Fruit fly (Drosophila melanogaster) whole organism, embryonic: Measurements from ENCODE around the gene CG5254.

ENCODE experiments used
- Abd-B ChIP-seq: fragments of 200-800 bp; sonication (Bioruptor generic); optimal IDR thresholded peaks from 2 replicates; lab custom pipeline; 2018; ENCODE audit warnings: missing biosample characterization, mild to moderate bottlenecking, missing genetic modification characterization, moderate library complexity
- Bteb2 ChIP-seq: fragments of 200-800 bp; sonication (Bioruptor generic); optimal IDR thresholded peaks from 2 replicates; lab custom pipeline; 2016; ENCODE audit warnings: missing biosample characterization, missing genetic modification characterization
- CG10462 ChIP-seq: fragments of 200-800 bp; sonication (Bioruptor generic); optimal IDR thresholded peaks from 2 replicates; lab custom pipeline; 2016; ENCODE audit warnings: missing biosample characterization, missing genetic modification characterization
- CG10979 ChIP-seq: fragments of 200-800 bp; sonication (Bioruptor generic); optimal IDR thresholded peaks from 2 replicates; lab custom pipeline; 2018; ENCODE audit warnings: missing biosample characterization, mild to moderate bottlenecking, missing genetic modification characterization, moderate library complexity
- CG11093 ChIP-seq: fragments of 200-800 bp; sonication (Bioruptor generic); IDR thresholded peaks from 3 replicates; pipeline ENCODE4 v1.3.6; 2022; ENCODE audit warnings: missing biosample characterization, missing genetic modification characterization
- CG15601 ChIP-seq: fragments of 200-800 bp; sonication (Bioruptor generic); optimal IDR thresholded peaks from 3 replicates; lab custom pipeline; 2019; ENCODE audit warnings: missing biosample characterization, mild to moderate bottlenecking, missing genetic modification characterization, moderate library complexity
- CG17829 ChIP-seq: fragments of 200-800 bp; optimal IDR thresholded peaks from 2 replicates; lab custom pipeline; 2019; ENCODE audit warnings: missing biosample characterization, mild to moderate bottlenecking, missing genetic modification characterization, moderate library complexity
- CG1792 ChIP-seq: fragments of 200-800 bp; sonication (Bioruptor generic); optimal IDR thresholded peaks from 2 replicates; lab custom pipeline; 2016; ENCODE audit warnings: missing biosample characterization, missing genetic modification characterization
- CG18011 ChIP-seq: fragments of 200-800 bp; sonication (Bioruptor generic); optimal IDR thresholded peaks from 2 replicates; lab custom pipeline; 2017; ENCODE audit warnings: missing biosample characterization, missing genetic modification characterization, mild to moderate bottlenecking, moderate library complexity, missing genotype
- CG30020 ChIP-seq: fragments of 200-800 bp; optimal IDR thresholded peaks from 2 replicates; lab custom pipeline; 2019; ENCODE audit warnings: missing biosample characterization, mild to moderate bottlenecking, missing genetic modification characterization, moderate library complexity
- CG34224 ChIP-seq: fragments of 200-800 bp; sonication (Bioruptor generic); IDR thresholded peaks from 3 replicates; pipeline ENCODE4 v1.3.6; 2022; ENCODE audit warnings: missing biosample characterization, missing genetic modification characterization; ENCODE audit not compliant: partially characterized antibody
- CG5953 ChIP-seq: fragments of 200-800 bp; sonication (Bioruptor generic); IDR thresholded peaks from 2 replicates; pipeline ENCODE4 v1.3.6; 2022; ENCODE audit warnings: missing biosample characterization, missing genetic modification characterization
- CG6272 ChIP-seq: fragments of 200-800 bp; sonication (Bioruptor generic); IDR thresholded peaks from 2 replicates; pipeline ENCODE4 v1.3.6; 2022; ENCODE audit warnings: missing biosample characterization, missing genetic modification characterization
- CG6683 ChIP-seq: fragments of 200-800 bp; sonication (Bioruptor generic); optimal IDR thresholded peaks from 2 replicates; lab custom pipeline; 2017; ENCODE audit warnings: missing biosample characterization, mild to moderate bottlenecking, missing genetic modification characterization, missing genetic modification reagents
- CG7745 ChIP-seq: fragments of 200-800 bp; sonication (Bioruptor generic); optimal IDR thresholded peaks from 2 replicates; lab custom pipeline; 2018; ENCODE audit warnings: missing biosample characterization, mild to moderate bottlenecking, missing genetic modification characterization, moderate library complexity
- CG7963 ChIP-seq: fragments of 200-800 bp; sonication (Bioruptor generic); IDR thresholded peaks from 3 replicates; pipeline ENCODE4 v1.3.6; 2022; ENCODE audit warnings: missing biosample characterization, missing genetic modification characterization; ENCODE audit not compliant: partially characterized antibody
- D ChIP-seq, 2 experiments: fragments of 200-800 bp in 1 of 2; fragments of >200 bp in 1 of 2; sonication (Bioruptor generic) in 1 of 2; optimal IDR thresholded peaks; 2 replicates in 1 of 2; 3 replicates in 1 of 2; lab custom pipeline; 2017; ENCODE audit warnings: mild to moderate bottlenecking in 1 of 2, missing biosample characterization in 1 of 2, missing genetic modification characterization in 1 of 2, missing genetic modification reagents in 1 of 2
- Dfd ChIP-seq, 2 experiments: fragments of >200 bp; optimal IDR thresholded peaks; 2 replicates each; lab custom pipeline; 2017; ENCODE audit warnings: missing biosample characterization in 2 of 2, missing genetic modification characterization in 2 of 2
- Dll ChIP-seq: fragments of 200-800 bp; sonication (Bioruptor generic); IDR thresholded peaks from 4 replicates; pipeline ENCODE4 v1.3.6; 2022; ENCODE audit warnings: missing biosample characterization, missing genetic modification characterization; ENCODE audit not compliant: partially characterized antibody
- Doc3 ChIP-seq: fragments of 200-800 bp; sonication (Bioruptor generic); IDR thresholded peaks from 3 replicates; pipeline ENCODE4 v1.3.6; 2022; ENCODE audit warnings: missing biosample characterization, missing genetic modification characterization; ENCODE audit not compliant: partially characterized antibody
- Dref ChIP-seq: fragments of 200-800 bp; sonication (Bioruptor generic); IDR thresholded peaks from 2 replicates; pipeline ENCODE4 v1.3.6; 2022; ENCODE audit warnings: missing biosample characterization, missing genetic modification characterization
- HLH3B ChIP-seq: fragments of 200-800 bp; sonication (Bioruptor generic); IDR thresholded peaks from 2 replicates; pipeline ENCODE4 v1.3.6; 2022; ENCODE audit warnings: missing biosample characterization, missing genetic modification characterization
- HLH4C ChIP-seq: fragments of 200-800 bp; sonication (Bioruptor generic); IDR thresholded peaks from 3 replicates; pipeline ENCODE4 v1.3.6; 2022; ENCODE audit warnings: missing biosample characterization, missing genetic modification characterization; ENCODE audit not compliant: partially characterized antibody
- Kr ChIP-seq: fragments of 200-800 bp; sonication (Bioruptor generic); optimal IDR thresholded peaks from 2 replicates; lab custom pipeline; 2017; ENCODE audit warnings: missing biosample characterization, mild to moderate bottlenecking, missing genetic modification characterization
- MBD-R2 ChIP-seq: fragments of 200-800 bp; sonication (Bioruptor generic); IDR thresholded peaks from 2 replicates; pipeline ENCODE4 v1.3.6; 2022; ENCODE audit warnings: missing biosample characterization, missing genetic modification characterization
- MESR4 ChIP-seq: fragments of 200-800 bp; sonication (Bioruptor generic); optimal IDR thresholded peaks from 2 replicates; lab custom pipeline; 2018; ENCODE audit warnings: missing biosample characterization, mild to moderate bottlenecking, missing genetic modification characterization, moderate library complexity
- Meics ChIP-seq: fragments of 200-800 bp; sonication (Bioruptor generic); optimal IDR thresholded peaks from 2 replicates; lab custom pipeline; 2017; ENCODE audit warnings: missing biosample characterization, mild to moderate bottlenecking, missing genetic modification characterization
- NfI ChIP-seq: fragments of 200-800 bp; sonication (Bioruptor generic); optimal IDR thresholded peaks from 3 replicates; lab custom pipeline; 2018; ENCODE audit warnings: missing biosample characterization, mild to moderate bottlenecking, missing genetic modification characterization, moderate library complexity
- Scr ChIP-seq: fragments of 200-800 bp; sonication (Bioruptor generic); IDR thresholded peaks from 2 replicates; pipeline ENCODE4 v1.3.6; 2022; ENCODE audit warnings: missing biosample characterization, missing genetic modification characterization; ENCODE audit not compliant: partially characterized antibody
- TFAM ChIP-seq: fragments of 200-800 bp; sonication (Bioruptor generic); optimal IDR thresholded peaks from 2 replicates; lab custom pipeline; 2017; ENCODE audit warnings: missing biosample characterization, missing genetic modification characterization, inconsistent platforms
- Usf ChIP-seq: fragments of 200-800 bp; sonication (Bioruptor generic); optimal IDR thresholded peaks from 2 replicates; lab custom pipeline; 2017; ENCODE audit warnings: missing genotype, missing biosample characterization, missing genetic modification characterization
- ato ChIP-seq: fragments of 200-800 bp; sonication (Bioruptor generic); IDR thresholded peaks from 2 replicates; pipeline ENCODE4 v1.3.6; 2022; ENCODE audit warnings: missing biosample characterization, missing genetic modification characterization; ENCODE audit not compliant: partially characterized antibody
- bbx ChIP-seq: fragments of 200-800 bp; sonication (Bioruptor generic); IDR thresholded peaks from 2 replicates; pipeline ENCODE4 v1.3.6; 2022; ENCODE audit warnings: missing biosample characterization, missing genetic modification characterization; ENCODE audit not compliant: partially characterized antibody
- dysf ChIP-seq: fragments of 200-800 bp; sonication (Bioruptor generic); IDR thresholded peaks from 3 replicates; pipeline ENCODE4 v1.3.6; 2022; ENCODE audit warnings: missing biosample characterization, missing genetic modification characterization
- gem ChIP-seq: fragments of 200-800 bp; sonication (Bioruptor generic); optimal IDR thresholded peaks from 2 replicates; lab custom pipeline; 2019; ENCODE audit warnings: missing biosample characterization, mild to moderate bottlenecking, missing genetic modification characterization, moderate library complexity
- grn ChIP-seq: fragments of 200-800 bp; sonication (Bioruptor generic); optimal IDR thresholded peaks from 3 replicates; lab custom pipeline; 2017; ENCODE audit warnings: missing biosample characterization, missing genetic modification characterization
- otp ChIP-seq: fragments of 200-800 bp; sonication (Bioruptor generic); IDR thresholded peaks from 3 replicates; pipeline ENCODE4, ENCODE4 v1.3.6; 2022; ENCODE audit warnings: missing biosample characterization, missing genetic modification characterization
- pnt ChIP-seq: fragments of 200-800 bp; sonication (Bioruptor generic); optimal IDR thresholded peaks from 3 replicates; lab custom pipeline; 2016; ENCODE audit warnings: missing biosample characterization, missing genetic modification characterization
- pzg ChIP-seq: fragments of 200-800 bp; sonication (Bioruptor generic); optimal IDR thresholded peaks from 3 replicates; lab custom pipeline; 2018; ENCODE audit warnings: missing biosample characterization, mild to moderate bottlenecking, missing genetic modification characterization, moderate library complexity
- slbo ChIP-seq: fragments of 200-800 bp; sonication (Bioruptor generic); IDR thresholded peaks from 2 replicates; pipeline ENCODE4 v1.3.6; 2022; ENCODE audit warnings: missing biosample characterization, missing genetic modification characterization
- tap ChIP-seq: fragments of 200-800 bp; optimal IDR thresholded peaks from 3 replicates; lab custom pipeline; 2019; ENCODE audit warnings: missing biosample characterization, mild to moderate bottlenecking, missing genetic modification characterization, moderate library complexity
- tna ChIP-seq: fragments of 200-800 bp; sonication (Bioruptor generic); IDR thresholded peaks from 2 replicates; pipeline ENCODE4 v1.3.6; 2022; ENCODE audit warnings: missing biosample characterization, missing genetic modification characterization; ENCODE audit not compliant: partially characterized antibody
- tup ChIP-seq: fragments of 200-800 bp; sonication (Bioruptor generic); optimal IDR thresholded peaks from 2 replicates; lab custom pipeline; 2016; ENCODE audit warnings: missing biosample characterization, mild to moderate bottlenecking, missing genetic modification characterization, moderate library complexity
- vnd ChIP-seq: fragments of 200-800 bp; sonication (Bioruptor generic); IDR thresholded peaks from 3 replicates; pipeline ENCODE4 v1.3.6; 2022; ENCODE audit warnings: missing biosample characterization, missing genetic modification characterization; ENCODE audit not compliant: partially characterized antibody
- vvl ChIP-seq: fragments of 200-800 bp; sonication (Bioruptor generic); IDR thresholded peaks from 2 replicates; pipeline ENCODE4 v1.3.6; 2022; ENCODE audit warnings: missing biosample characterization, missing genetic modification characterization
- zfh2 ChIP-seq: fragments of 200-800 bp; sonication (Bioruptor generic); optimal IDR thresholded peaks from 2 replicates; lab custom pipeline; 2016; ENCODE audit warnings: missing biosample characterization, missing genetic modification characterization

CG5254 gene

dm6 chrX:796397-796989, 46.3 kb downstream of the CG5254 start (continued):
- TF ChIP-seq ato (peak; percentile 94), D (optimal IDR thresholded peaks at IDR 0.05; lab: Kevin White, UChicago) (no peak), D (GFP tag; optimal IDR thresholded peaks at IDR 0.05; lab: Kevin White, UChicago) (no peak), CG15601 (tag; lab: Kevin White, UChicago) (peak; percentile 7), Scr (GFP tag; lab: Robert Waterston, UW) (peak; percentile 96), slbo (peak; percentile 43; the same call in 1 of the 2 replicates), CG6683 (GFP tag; lab: Kevin White, UChicago) (no peak), HLH4C (GFP tag; lab: Robert Waterston, UW) (peak; percentile 89), CG7745 (tag; lab: Kevin White, UChicago) (peak; percentile 61), CG17829 (tag; lab: Kevin White, UChicago) (peak; percentile 50), CG30020 (tag; lab: Kevin White, UChicago) (no peak), Doc3 (GFP tag; lab: Robert Waterston, UW) (peak; percentile 99), otp (GFP tag; lab: Robert Waterston, UW) (0 out of 3 replicates have a peak, but pooled peaks have one; percentile 39), pzg (peak; percentile 22), CG6272 (0 out of 2 replicates have a peak, but pooled peaks have one; percentile 31), dysf (peak; percentile 25; the same call in 1 of the 3 replicates), Abd-B (GFP tag; lab: Kevin White, UChicago) (peak; percentile 10), pnt (GFP tag; lab: Kevin White, UChicago) (no peak), tap (tag; lab: Kevin White, UChicago) (no peak), Dfd (GFP tag; optimal IDR thresholded peaks at IDR 0.05; lab: Kevin White, UChicago) (no peak)

dm6 chrX:801157-801872, 51.2 kb downstream of the CG5254 start, which contains the start of gene Rbf:
Gene Rbf, minus strand, starts transcription at chrX:801479.
- no peak for TF ChIP-seq NfI (GFP tag; lab: Kevin White, UChicago)
- no peak for TF ChIP-seq HLH3B (GFP tag; lab: Robert Waterston, UW)
- no peak for TF ChIP-seq CG10979 (tag; lab: Kevin White, UChicago)
- no peak for TF ChIP-seq tup (GFP tag; lab: Kevin White, UChicago)
- no peak for TF ChIP-seq Meics (GFP tag; lab: Kevin White, UChicago)
- TF ChIP-seq tna (GFP tag; lab: Robert Waterston, UW) = peak; percentile 52; the same call in 1 of the 2 replicates
- no peak for TF ChIP-seq Usf (GFP tag; lab: Kevin White, UChicago)
- TF ChIP-seq zfh2 (GFP tag; lab: Kevin White, UChicago) = no peak
- no peak for TF ChIP-seq grn (GFP tag; lab: Kevin White, UChicago)
- no peak for TF ChIP-seq vvl
- TF ChIP-seq CG1792 = no peak
- TF ChIP-seq bbx (GFP tag; lab: Robert Waterston, UW) = peak; percentile 53; the same call in 1 of the 2 replicates
- TF ChIP-seq Dref (GFP tag; lab: Robert Waterston, UW) = peak; percentile 69
- peak; percentile 65 for TF ChIP-seq Dll
- no peak for TF ChIP-seq gem
- TF ChIP-seq CG10462 = no peak
- no peak for TF ChIP-seq TFAM (GFP tag; lab: Kevin White, UChicago)
- TF ChIP-seq CG11093 = no peak
- TF ChIP-seq CG7963 (GFP tag; lab: Robert Waterston, UW) = 0 out of 3 replicates have a peak, but pooled peaks have one; percentile 20
- no peak for TF ChIP-seq Kr (GFP tag; lab: Kevin White, UChicago)
- TF ChIP-seq Scr (GFP tag; lab: Robert Waterston, UW) = peak; percentile 66
- 0 out of 3 replicates have a peak, but pooled peaks have one; percentile 25 for TF ChIP-seq CG34224 (GFP tag; lab: Robert Waterston, UW)
- TF ChIP-seq MBD-R2 = no peak
- TF ChIP-seq CG5953 (GFP tag; lab: Robert Waterston, UW) = no peak
- TF ChIP-seq MESR4 = peak; percentile 50
- no peak for TF ChIP-seq Bteb2 (GFP tag; lab: Kevin White, UChicago)
- no peak for TF ChIP-seq CG18011
- peak; percentile 46; the same call in 1 of the 3 replicates for TF ChIP-seq vnd (GFP tag; lab: Robert Waterston, UW)
